Fruit fly (Drosophila melanogaster): ENCODE measurements around the gene CG42512.

CG42512 gene

dm6 chrX:16637594-16638485 lies 13.3 kb upstream of the CG42512 start, which contains the start of gene RpS19a:
TSS of gene RpS19a (plus strand) at chrX:16637894.
- TF ChIP-seq EcR (GFP tag; optimal IDR thresholded peaks at IDR 0.05) (no peak), CG8478 (optimal IDR thresholded peaks at IDR 0.05) (no peak), pan (optimal IDR thresholded peaks at IDR 0.05) (no peak), Dll (optimal IDR thresholded peaks at IDR 0.05) (no peak), usp (GFP tag; optimal IDR thresholded peaks at IDR 0.05) (no peak), psq (optimal IDR thresholded peaks at IDR 0.05) (no peak)

- TF ChIP-seq Dll (optimal IDR thresholded peaks at IDR 0.05) = no peak
- TF ChIP-seq psq (optimal IDR thresholded peaks at IDR 0.05) = no peak
- no peak for TF ChIP-seq usp (GFP tag; optimal IDR thresholded peaks at IDR 0.05)
- TF ChIP-seq EcR (GFP tag; optimal IDR thresholded peaks at IDR 0.05) = no peak
- TF ChIP-seq pan (optimal IDR thresholded peaks at IDR 0.05) = no peak
Observed at dm6 chrX:16640260-16641100, 10.7 kb upstream of the CG42512 start, which contains the start of the genes SNRPG and mthl1. TSS of gene SNRPG (minus strand) at chrX:16640419. TSS of gene mthl1 (plus strand) at chrX:16640968.

- TF ChIP-seq psq (optimal IDR thresholded peaks at IDR 0.05) (no peak), Dll (optimal IDR thresholded peaks at IDR 0.05) (no peak), EcR (GFP tag; optimal IDR thresholded peaks at IDR 0.05) (no peak), usp (GFP tag; optimal IDR thresholded peaks at IDR 0.05) (no peak)
Observed at dm6 chrX:16641101-16641420, 10.1 kb upstream of the CG42512 start.

dm6 chrX:16643363-16643946 lies 7.7 kb upstream of the CG42512 start:
- TF ChIP-seq usp (GFP tag; optimal IDR thresholded peaks at IDR 0.05) (no peak), CG8478 (optimal IDR thresholded peaks at IDR 0.05) (no peak), pan (optimal IDR thresholded peaks at IDR 0.05) (no peak), Dll (optimal IDR thresholded peaks at IDR 0.05) (no peak), EcR (GFP tag; optimal IDR thresholded peaks at IDR 0.05) (no peak), psq (optimal IDR thresholded peaks at IDR 0.05) (no peak)

- TF ChIP-seq CG8478 (optimal IDR thresholded peaks at IDR 0.05) (no peak), pan (optimal IDR thresholded peaks at IDR 0.05) (no peak), usp (GFP tag; optimal IDR thresholded peaks at IDR 0.05) (no peak), Dll (optimal IDR thresholded peaks at IDR 0.05) (no peak), EcR (GFP tag; optimal IDR thresholded peaks at IDR 0.05) (no peak), psq (optimal IDR thresholded peaks at IDR 0.05) (no peak)
Observed at dm6 chrX:16644535-16645131, 6.5 kb upstream of the CG42512 start.

- TF ChIP-seq Dll (optimal IDR thresholded peaks at IDR 0.05) (no peak), psq (optimal IDR thresholded peaks at IDR 0.05) (no peak), CG8478 (optimal IDR thresholded peaks at IDR 0.05) (no peak), EcR (GFP tag; optimal IDR thresholded peaks at IDR 0.05) (no peak), pan (optimal IDR thresholded peaks at IDR 0.05) (no peak), usp (GFP tag; optimal IDR thresholded peaks at IDR 0.05) (no peak)
Observed at dm6 chrX:16645472-16645871, 5.7 kb upstream of the CG42512 start.

- TF ChIP-seq EcR (GFP tag; optimal IDR thresholded peaks at IDR 0.05) (no peak), pan (optimal IDR thresholded peaks at IDR 0.05) (no peak), Dll (optimal IDR thresholded peaks at IDR 0.05) (no peak), CG8478 (optimal IDR thresholded peaks at IDR 0.05) (no peak), usp (GFP tag; optimal IDR thresholded peaks at IDR 0.05) (no peak), psq (optimal IDR thresholded peaks at IDR 0.05) (no peak)
Observed at dm6 chrX:16647092-16647632, 4.0 kb upstream of the CG42512 start.

- no peak for TF ChIP-seq EcR (GFP tag; optimal IDR thresholded peaks at IDR 0.05)
- no peak for TF ChIP-seq pan (optimal IDR thresholded peaks at IDR 0.05)
- no peak for TF ChIP-seq CG8478 (optimal IDR thresholded peaks at IDR 0.05)
- TF ChIP-seq usp (GFP tag; optimal IDR thresholded peaks at IDR 0.05) = no peak
- no peak for TF ChIP-seq psq (optimal IDR thresholded peaks at IDR 0.05)
- TF ChIP-seq Dll (optimal IDR thresholded peaks at IDR 0.05) = no peak
Observed at dm6 chrX:16647737-16648434, 3.3 kb upstream of the CG42512 start.

dm6 chrX:16648435-16648781 lies 2.8 kb upstream of the CG42512 start:
- TF ChIP-seq CG8478 (optimal IDR thresholded peaks at IDR 0.05) (no peak), EcR (GFP tag; optimal IDR thresholded peaks at IDR 0.05) (no peak), psq (optimal IDR thresholded peaks at IDR 0.05) (no peak), Dll (optimal IDR thresholded peaks at IDR 0.05) (no peak), pan (optimal IDR thresholded peaks at IDR 0.05) (no peak), usp (GFP tag; optimal IDR thresholded peaks at IDR 0.05) (no peak)

- TF ChIP-seq EcR (GFP tag; optimal IDR thresholded peaks at IDR 0.05) (no peak), psq (optimal IDR thresholded peaks at IDR 0.05) (no peak), Dll (optimal IDR thresholded peaks at IDR 0.05) (no peak), CG8478 (optimal IDR thresholded peaks at IDR 0.05) (no peak), usp (GFP tag; optimal IDR thresholded peaks at IDR 0.05) (no peak), pan (optimal IDR thresholded peaks at IDR 0.05) (no peak)
Observed at dm6 chrX:16650078-16651063, 805 bp upstream of the CG42512 start.

Data from whole organism.